Worm (Caenorhabditis elegans): ENCODE data around the gene atf-4.

atf-4 gene

DNA sequence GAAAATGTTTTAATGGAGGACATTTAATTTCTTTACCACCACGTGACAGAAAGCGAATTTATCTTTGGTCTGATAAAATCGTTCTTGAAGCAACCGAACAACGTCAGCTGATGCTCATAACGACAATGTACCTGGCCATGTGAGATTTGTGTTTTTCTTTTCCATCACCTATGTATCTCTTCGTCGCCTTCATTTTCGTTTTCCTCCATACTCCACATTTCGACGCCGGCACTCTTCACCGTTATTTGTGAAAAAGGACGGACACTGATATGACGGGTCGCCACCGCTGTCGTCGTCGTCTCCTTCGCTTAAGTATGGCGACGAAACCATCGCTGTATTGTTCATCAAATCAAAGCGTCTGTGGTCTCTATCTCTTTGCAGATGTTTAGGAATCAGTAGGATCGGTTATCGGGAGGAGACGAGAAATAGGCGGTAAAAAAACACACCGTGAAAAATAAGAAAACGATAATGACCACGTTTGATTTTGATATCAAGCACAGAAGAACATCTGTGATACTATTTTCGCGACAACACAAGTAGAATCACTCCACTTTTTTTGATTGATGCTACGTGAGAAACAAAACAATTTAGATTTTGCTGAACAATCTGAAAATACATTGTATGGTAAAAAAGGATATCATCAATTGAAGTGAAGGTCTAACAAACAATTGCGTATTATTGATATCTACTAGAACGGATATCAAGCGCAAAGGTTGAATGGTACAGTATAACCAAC lies 23.6 kb downstream of the atf-4 start:
- no peak for TF ChIP-seq tab-1 (GFP tag; IDR thresholded peaks at IDR 0.05)
- no peak for TF ChIP-seq flt-1 (GFP tag; IDR thresholded peaks at IDR 0.05)
- TF ChIP-seq ztf-23 (GFP tag; IDR thresholded peaks at IDR 0.05): no peak
- TF ChIP-seq med-1 (GFP tag; optimal IDR thresholded peaks at IDR 0.05; ENCODE audit: insufficient read depth): no peak
- TF ChIP-seq ref-1 (GFP tag; conservative IDR thresholded peaks at IDR 0.05): no peak
- no peak for TF ChIP-seq ztf-29 (GFP tag; IDR thresholded peaks at IDR 0.05)
- no peak for TF ChIP-seq klf-2 (GFP tag; conservative IDR thresholded peaks at IDR 0.05)
- TF ChIP-seq T22C8.4 (GFP tag; IDR thresholded peaks at IDR 0.05): no peak
- no peak for TF ChIP-seq cog-1 (tag; optimal IDR thresholded peaks at IDR 0.05)

DNA sequence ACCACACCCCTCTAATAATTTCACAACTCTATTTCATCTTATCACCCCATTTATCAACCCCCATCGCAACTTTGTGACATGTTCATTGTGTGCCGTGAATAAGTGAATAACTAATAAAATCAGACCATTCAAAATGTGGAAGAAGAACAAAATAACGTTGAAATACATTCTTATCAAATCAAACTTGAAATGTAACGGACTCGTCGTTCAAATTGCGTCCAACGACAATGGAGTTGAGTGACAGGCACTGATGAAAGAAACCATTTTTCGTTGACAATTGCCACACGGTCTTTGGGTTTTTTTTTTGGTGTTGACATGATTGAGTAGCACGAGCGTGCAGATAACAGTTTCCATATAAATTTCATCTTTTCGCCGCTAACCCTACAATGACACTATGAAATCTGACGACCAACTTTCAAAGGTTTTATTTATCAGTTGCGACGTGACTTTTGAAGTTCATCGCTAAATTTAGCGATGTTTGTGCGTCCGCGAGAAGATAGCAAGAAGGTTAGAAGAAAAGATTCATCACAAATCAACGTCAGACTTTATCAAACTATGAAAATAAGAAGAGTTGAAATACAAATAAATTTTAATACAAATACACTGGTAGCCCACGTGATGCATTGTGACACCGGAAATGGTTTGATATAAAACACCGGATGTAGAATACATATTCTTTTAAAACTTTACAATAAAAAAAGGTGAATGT lies 27.0 kb downstream of the atf-4 start:
- TF ChIP-seq tab-1 (GFP tag; IDR thresholded peaks at IDR 0.05): no peak
- no peak for TF ChIP-seq klf-2 (GFP tag; conservative IDR thresholded peaks at IDR 0.05)
- TF ChIP-seq med-1 (GFP tag; optimal IDR thresholded peaks at IDR 0.05; ENCODE audit: insufficient read depth): no peak
- TF ChIP-seq ztf-29 (GFP tag; IDR thresholded peaks at IDR 0.05): no peak
- no peak for TF ChIP-seq cog-1 (tag; optimal IDR thresholded peaks at IDR 0.05)
- no peak for TF ChIP-seq ref-1 (GFP tag; conservative IDR thresholded peaks at IDR 0.05)
- TF ChIP-seq flt-1 (GFP tag; IDR thresholded peaks at IDR 0.05): no peak
- TF ChIP-seq T22C8.4 (GFP tag; IDR thresholded peaks at IDR 0.05): no peak
- no peak for TF ChIP-seq ztf-23 (GFP tag; IDR thresholded peaks at IDR 0.05)

- TF ChIP-seq ztf-23 (GFP tag; IDR thresholded peaks at IDR 0.05) (no peak), flt-1 (GFP tag; IDR thresholded peaks at IDR 0.05) (no peak), cog-1 (tag; optimal IDR thresholded peaks at IDR 0.05) (no peak), ref-1 (GFP tag; conservative IDR thresholded peaks at IDR 0.05) (no peak; the same call in 1 of the 2 replicates), ztf-29 (GFP tag; IDR thresholded peaks at IDR 0.05) (no peak), med-1 (GFP tag; optimal IDR thresholded peaks at IDR 0.05; ENCODE audit: insufficient read depth) (no peak), tab-1 (GFP tag; IDR thresholded peaks at IDR 0.05) (no peak), T22C8.4 (GFP tag; IDR thresholded peaks at IDR 0.05) (no peak), klf-2 (GFP tag; conservative IDR thresholded peaks at IDR 0.05) (no peak)
These were observed 30.4 kb downstream of the atf-4 start for ce11 chrX:14780176-14780575.

- TF ChIP-seq klf-2 (GFP tag; conservative IDR thresholded peaks at IDR 0.05): no peak
- no peak for TF ChIP-seq ztf-23 (GFP tag; IDR thresholded peaks at IDR 0.05)
- no peak for TF ChIP-seq T22C8.4 (GFP tag; IDR thresholded peaks at IDR 0.05)
These were observed 32.5 kb downstream of the atf-4 start for ce11 chrX:14778112-14778511.

ce11 chrX:14776312-14776711 lies 34.3 kb downstream of the atf-4 start:
- TF ChIP-seq ztf-29 (GFP tag; IDR thresholded peaks at IDR 0.05): no peak

- no peak for TF ChIP-seq ref-1 (GFP tag; conservative IDR thresholded peaks at IDR 0.05)
- TF ChIP-seq flt-1 (GFP tag; IDR thresholded peaks at IDR 0.05): no peak
- TF ChIP-seq klf-2 (GFP tag; conservative IDR thresholded peaks at IDR 0.05): no peak
- TF ChIP-seq tab-1 (GFP tag; IDR thresholded peaks at IDR 0.05): no peak
- TF ChIP-seq cog-1 (tag; optimal IDR thresholded peaks at IDR 0.05): no peak
These were observed 35.4 kb downstream of the atf-4 start for ce11 chrX:14775222-14775621.

DNA sequence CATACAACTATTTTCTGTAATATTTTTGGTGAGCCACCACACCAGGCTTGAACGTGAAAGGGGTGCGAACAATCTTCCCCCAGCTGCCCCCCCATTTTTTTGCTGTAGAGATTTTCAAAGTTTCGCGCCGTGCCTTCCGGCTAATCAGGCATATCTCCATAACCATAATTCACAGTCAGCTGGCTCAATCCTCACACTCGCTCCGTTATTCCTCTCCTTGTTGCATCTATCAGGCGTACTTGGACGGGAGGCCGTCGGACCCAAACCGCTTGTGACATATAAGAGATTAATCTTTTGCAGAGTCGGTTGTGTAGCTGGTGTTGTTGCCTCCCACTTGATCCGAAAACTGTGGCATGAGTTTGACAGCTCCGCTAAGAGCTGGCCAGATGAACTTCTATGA lies 37.4 kb downstream of the atf-4 start, which contains the start of gene unc-3:
TSS of gene unc-3 (plus strand) at position 301 of the 400 bp plus-strand sequence.
- TF ChIP-seq med-1 (GFP tag; optimal IDR thresholded peaks at IDR 0.05; ENCODE audit: insufficient read depth) (no peak), klf-2 (GFP tag; conservative IDR thresholded peaks at IDR 0.05) (no peak), tab-1 (GFP tag; IDR thresholded peaks at IDR 0.05) (no peak), T22C8.4 (GFP tag; IDR thresholded peaks at IDR 0.05) (no peak), ref-1 (GFP tag; conservative IDR thresholded peaks at IDR 0.05) (no peak), ztf-29 (GFP tag; IDR thresholded peaks at IDR 0.05) (no peak), ztf-23 (GFP tag; IDR thresholded peaks at IDR 0.05) (no peak), cog-1 (tag; optimal IDR thresholded peaks at IDR 0.05) (no peak), flt-1 (GFP tag; IDR thresholded peaks at IDR 0.05) (no peak)

- TF ChIP-seq med-1 (GFP tag; optimal IDR thresholded peaks at IDR 0.05; ENCODE audit: insufficient read depth) (no peak), klf-2 (GFP tag; conservative IDR thresholded peaks at IDR 0.05) (no peak), flt-1 (GFP tag; IDR thresholded peaks at IDR 0.05) (no peak), cog-1 (tag; optimal IDR thresholded peaks at IDR 0.05) (no peak)
These were observed 38.9 kb downstream of the atf-4 start, which contains the start of gene Y16B4A.2 for ce11 chrX:14771682-14772081. Y16B4A.2 (minus strand) TSS chrX:14771851.

- TF ChIP-seq ztf-29 (GFP tag; IDR thresholded peaks at IDR 0.05) (no peak), flt-1 (GFP tag; IDR thresholded peaks at IDR 0.05) (no peak), T22C8.4 (GFP tag; IDR thresholded peaks at IDR 0.05) (no peak), ztf-23 (GFP tag; IDR thresholded peaks at IDR 0.05) (no peak), klf-2 (GFP tag; conservative IDR thresholded peaks at IDR 0.05) (no peak), ref-1 (GFP tag; conservative IDR thresholded peaks at IDR 0.05) (no peak)
These were observed 40.3 kb downstream of the atf-4 start for ce11 chrX:14770336-14770735.

DNA sequence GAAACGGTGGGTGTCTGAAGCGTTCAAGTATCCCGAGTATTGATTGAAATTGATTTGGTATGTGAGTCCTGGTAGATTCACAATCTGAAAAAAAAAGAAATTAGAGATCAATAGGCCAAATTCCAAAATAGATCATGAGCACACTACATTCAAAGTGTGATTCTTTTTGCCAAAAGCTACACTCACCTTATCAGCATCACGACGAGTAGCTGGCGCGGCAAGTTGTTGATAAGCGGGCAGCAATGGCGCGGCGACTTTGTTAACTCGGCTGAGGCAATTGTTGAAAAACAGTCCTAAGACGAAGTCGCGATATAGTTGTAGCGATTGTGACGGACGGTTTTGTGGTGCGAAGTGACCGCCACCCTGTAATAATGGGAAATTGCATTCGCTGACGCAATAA lies 41.6 kb downstream of the atf-4 start:
- TF ChIP-seq tab-1 (GFP tag; IDR thresholded peaks at IDR 0.05): no peak
- TF ChIP-seq flt-1 (GFP tag; IDR thresholded peaks at IDR 0.05): no peak
- TF ChIP-seq ztf-29 (GFP tag; IDR thresholded peaks at IDR 0.05): no peak
- no peak for TF ChIP-seq ref-1 (GFP tag; conservative IDR thresholded peaks at IDR 0.05)
- TF ChIP-seq ztf-23 (GFP tag; IDR thresholded peaks at IDR 0.05): no peak
- TF ChIP-seq T22C8.4 (GFP tag; IDR thresholded peaks at IDR 0.05): no peak
- no peak for TF ChIP-seq med-1 (GFP tag; optimal IDR thresholded peaks at IDR 0.05; ENCODE audit: insufficient read depth)
- no peak for TF ChIP-seq klf-2 (GFP tag; conservative IDR thresholded peaks at IDR 0.05)
- TF ChIP-seq cog-1 (tag; optimal IDR thresholded peaks at IDR 0.05): no peak

Data from whole organism, midembryonic.